Fruit fly (Drosophila melanogaster): ENCODE measurements around the gene CG13308.

DNA sequence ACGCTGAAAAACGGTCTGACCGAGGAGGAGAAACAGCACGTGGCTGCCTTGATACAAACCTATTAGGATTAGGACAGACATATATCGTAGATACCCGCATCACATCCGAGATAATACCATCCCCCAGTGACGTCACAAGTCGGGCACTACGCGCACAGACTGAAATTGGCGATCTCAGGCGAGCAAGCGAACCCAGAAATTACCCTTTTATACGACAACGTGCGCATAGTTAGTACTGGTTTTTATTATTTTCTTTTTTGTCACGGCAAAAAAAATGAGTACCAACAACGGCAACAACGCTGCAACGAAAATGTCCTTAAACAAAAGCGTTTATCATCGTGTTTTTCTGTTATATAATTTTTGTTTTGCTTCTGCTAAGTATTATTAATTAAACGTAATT is 10.2 kb upstream of the CG13308 start:
- TF ChIP-seq Mio (GFP tag; optimal IDR thresholded peaks at IDR 0.05) (no peak), tai (GFP tag; optimal IDR thresholded peaks at IDR 0.05) (no peak), Dfd (GFP tag; optimal IDR thresholded peaks at IDR 0.05) (no peak), pan (optimal IDR thresholded peaks at IDR 0.05) (no peak), fru (GFP tag; optimal IDR thresholded peaks at IDR 0.05) (no peak), dmrt93B (GFP tag; optimal IDR thresholded peaks at IDR 0.05) (no peak), Myc (optimal IDR thresholded peaks at IDR 0.05) (no peak), brk (GFP tag; optimal IDR thresholded peaks at IDR 0.05) (no peak), Abd-B (GFP tag; optimal IDR thresholded peaks at IDR 0.05) (no peak), woc (GFP tag; optimal IDR thresholded peaks at IDR 0.05) (no peak), OdsH (GFP tag; optimal IDR thresholded peaks at IDR 0.05) (no peak), lola (GFP tag; optimal IDR thresholded peaks at IDR 0.05) (no peak), Vsx2 (GFP tag; optimal IDR thresholded peaks at IDR 0.05; ENCODE audit: partially characterized antibody) (no peak), rgr (GFP tag; optimal IDR thresholded peaks at IDR 0.05) (no peak)

Data from whole organism, wandering third instar larva.